Worm (Caenorhabditis elegans) whole organism, L4 larva: ENCODE results near the gene pals-32.

Source experiments
- ama-1 ChIP-seq: fragments of 150-350 bp; optimal IDR thresholded peaks from 2 replicates; lab custom pipeline; 2014; ENCODE audit warnings: inconsistent platforms, mixed read lengths
- ceh-32 ChIP-seq: sonication (generic microtip); optimal IDR thresholded peaks from 2 replicates; lab custom pipeline; 2016; ENCODE audit warnings: mild to moderate bottlenecking, missing genetic modification characterization, missing compliant biosample characterization; ENCODE audit not compliant: poor library complexity
- jun-1 ChIP-seq: fragments of 150-350 bp; optimal IDR thresholded peaks from 2 replicates; lab custom pipeline; 2014; ENCODE audit warnings: missing biosample characterization, missing genetic modification reagents, missing genetic modification characterization
- lin-13 ChIP-seq: fragments of 150-350 bp; optimal IDR thresholded peaks from 2 replicates; lab custom pipeline; 2014; ENCODE audit warnings: missing biosample characterization, missing genetic modification reagents, missing genetic modification characterization
- mes-2 ChIP-seq: sonication (generic microtip); optimal IDR thresholded peaks from 2 replicates; lab custom pipeline; 2016; ENCODE audit warnings: missing genotype, mild to moderate bottlenecking, missing genetic modification characterization, missing compliant biosample characterization; ENCODE audit not compliant: poor library complexity, severe bottlenecking
- zip-11 ChIP-seq: fragments of 200-800 bp; sonication (Bioruptor generic); IDR thresholded peaks from 2 replicates; pipeline ENCODE4 v1.3.6; 2022; ENCODE audit warnings: missing genetic modification characterization, missing compliant biosample characterization
- zip-2 ChIP-seq: fragments of 150-350 bp; optimal IDR thresholded peaks from 2 replicates; lab custom pipeline; 2014; ENCODE audit warnings: missing biosample characterization, missing genetic modification characterization

- TF ChIP-seq jun-1 (no peak), ceh-32 (no peak), zip-2 (tag; lab: Kevin White, UChicago) (no peak), ama-1 (no peak), lin-13 (no peak), mes-2 (tag; lab: Kevin White, UChicago) (no peak), zip-11 (GFP tag; lab: Robert Waterston, UW) (no peak)
These were observed 33.3 kb downstream of the pals-32 start, which contains the start of gene C31B8.16 for ce11 chrV:2929753-2930152.
